Fruit fly (Drosophila melanogaster) whole organism, pupa: ENCODE measurements around the gene axo.

Experiments
- CG10348 ChIP-seq: fragments of 200-800 bp; sonication (Bioruptor generic); IDR thresholded peaks from 2 replicates; pipeline ENCODE4 v1.3.6; 2022; ENCODE audit warnings: missing biosample characterization, missing genetic modification characterization
- CG12605 ChIP-seq: fragments of 200-800 bp; sonication (Bioruptor generic); IDR thresholded peaks from 2 replicates; pipeline ENCODE4 v1.3.6; 2022; ENCODE audit warnings: missing biosample characterization, missing genetic modification characterization
- CG13204 ChIP-seq: fragments of 200-800 bp; sonication (Bioruptor generic); optimal IDR thresholded peaks from 2 replicates; lab custom pipeline; 2018; ENCODE audit warnings: missing biosample characterization, mild to moderate bottlenecking, missing genetic modification characterization, moderate library complexity
- CG14655 ChIP-seq: fragments of 200-800 bp; sonication (Bioruptor generic); optimal IDR thresholded peaks from 3 replicates; lab custom pipeline; 2017; ENCODE audit warnings: mild to moderate bottlenecking, missing biosample characterization, missing genetic modification reagents, missing genetic modification characterization
- CG15710 ChIP-seq: fragments of 200-800 bp; sonication (Bioruptor generic); optimal IDR thresholded peaks from 2 replicates; lab custom pipeline; 2018; ENCODE audit warnings: missing biosample characterization, mild to moderate bottlenecking, missing genetic modification characterization, moderate library complexity
- CG17806 ChIP-seq: fragments of 200-800 bp; sonication (Bioruptor generic); optimal IDR thresholded peaks from 2 replicates; lab custom pipeline; 2018; ENCODE audit warnings: missing biosample characterization, mild to moderate bottlenecking, missing genetic modification characterization, moderate library complexity
- CG32121 ChIP-seq: fragments of 200-800 bp; sonication (Bioruptor generic); IDR thresholded peaks from 2 replicates; pipeline ENCODE4 v1.3.6; 2022; ENCODE audit warnings: missing biosample characterization, missing genetic modification characterization
- CG34367 ChIP-seq: fragments of 200-800 bp; sonication (Bioruptor generic); optimal IDR thresholded peaks from 2 replicates; lab custom pipeline; 2018; ENCODE audit warnings: missing biosample characterization, mild to moderate bottlenecking, missing genetic modification characterization
- CG4496 ChIP-seq: fragments of 200-800 bp; sonication (Bioruptor generic); IDR thresholded peaks from 3 replicates; pipeline ENCODE4 v1.3.6; 2022; ENCODE audit warnings: missing biosample characterization, missing genetic modification characterization
- CG8159 ChIP-seq: fragments of 200-800 bp; sonication (Bioruptor generic); optimal IDR thresholded peaks from 3 replicates; lab custom pipeline; 2018; ENCODE audit warnings: missing biosample characterization, mild to moderate bottlenecking, missing genetic modification characterization, moderate library complexity
- CG8301 ChIP-seq: fragments of 200-800 bp; sonication (Bioruptor generic); optimal IDR thresholded peaks from 2 replicates; lab custom pipeline; 2018; ENCODE audit warnings: missing biosample characterization, mild to moderate bottlenecking, missing genetic modification characterization
- CG9948 ChIP-seq: fragments of 200-800 bp; sonication (Bioruptor generic); optimal IDR thresholded peaks from 2 replicates; lab custom pipeline; 2018; ENCODE audit warnings: missing biosample characterization, mild to moderate bottlenecking, missing genetic modification characterization, moderate library complexity
- D1 ChIP-seq: fragments of 200-800 bp; sonication (Bioruptor generic); optimal IDR thresholded peaks from 2 replicates; lab custom pipeline; 2018; ENCODE audit warnings: missing biosample characterization, mild to moderate bottlenecking, missing genetic modification characterization, moderate library complexity
- EcR ChIP-seq: fragments of 200-800 bp; sonication (Bioruptor generic); optimal IDR thresholded peaks from 3 replicates; lab custom pipeline; 2019; ENCODE audit warnings: missing biosample characterization, missing genetic modification characterization, mild to moderate bottlenecking, moderate library complexity, missing genetic modification reagents
- Ets98B ChIP-seq: fragments of 200-800 bp; sonication (Bioruptor generic); IDR thresholded peaks from 2 replicates; pipeline ENCODE4 v1.3.6; 2022; ENCODE audit warnings: missing biosample characterization, missing genetic modification characterization
- Pif1A ChIP-seq: fragments of 200-800 bp; sonication (Bioruptor generic); optimal IDR thresholded peaks from 3 replicates; lab custom pipeline; 2016; ENCODE audit warnings: missing biosample characterization, missing genetic modification characterization
- Pif1B ChIP-seq: fragments of 200-800 bp; sonication (Bioruptor generic); optimal IDR thresholded peaks from 3 replicates; lab custom pipeline; 2016; ENCODE audit warnings: missing biosample characterization, missing genetic modification characterization
- Snoo ChIP-seq: fragments of 200-800 bp; sonication (Bioruptor generic); optimal IDR thresholded peaks from 3 replicates; lab custom pipeline; 2017; ENCODE audit warnings: missing biosample characterization, mild to moderate bottlenecking, missing genetic modification characterization, inconsistent platforms
- fd96Ca ChIP-seq: fragments of 200-800 bp; sonication (Bioruptor generic); IDR thresholded peaks from 3 replicates; pipeline ENCODE4 v1.3.6; 2022; ENCODE audit warnings: missing biosample characterization, missing genetic modification characterization
- gl ChIP-seq: fragments of 200-800 bp; sonication (Bioruptor generic); optimal IDR thresholded peaks from 2 replicates; lab custom pipeline; 2018; ENCODE audit warnings: missing biosample characterization, mild to moderate bottlenecking, missing genetic modification characterization
- rn ChIP-seq: fragments of 200-800 bp; sonication (Bioruptor generic); IDR thresholded peaks from 2 replicates; pipeline ENCODE4 v1.3.6; 2022; ENCODE audit warnings: missing biosample characterization, missing genetic modification characterization

Gene axo

dm6 chr3L:4606739-4607428 is 80.2 kb downstream of the axo start:
- TF ChIP-seq CG32121 (no peak), CG15710 (tag; lab: Kevin White, UChicago) (no peak), Pif1B (GFP tag; lab: Kevin White, UChicago) (no peak), rn (GFP tag; lab: Robert Waterston, UW) (no peak), Pif1A (GFP tag; lab: Kevin White, UChicago) (no peak), Snoo (tag; lab: Kevin White, UChicago) (no peak), D1 (tag; lab: Kevin White, UChicago) (no peak), CG13204 (GFP tag; lab: Kevin White, UChicago) (no peak), CG12605 (GFP tag; lab: Robert Waterston, UW) (no peak)

- TF ChIP-seq CG34367, result peak; percentile 22
- TF ChIP-seq D1 (tag; lab: Kevin White, UChicago), result no peak
- TF ChIP-seq CG8159 (tag; lab: Kevin White, UChicago), result peak; percentile 58
- no peak for TF ChIP-seq Ets98B (GFP tag; lab: Robert Waterston, UW)
- TF ChIP-seq CG13204 (GFP tag; lab: Kevin White, UChicago), result no peak
- no peak for TF ChIP-seq gl (tag; lab: Kevin White, UChicago)
- TF ChIP-seq CG17806 (tag; lab: Kevin White, UChicago), result no peak
- no peak for TF ChIP-seq Pif1A (GFP tag; lab: Kevin White, UChicago)
- peak; percentile 56 for TF ChIP-seq CG15710 (tag; lab: Kevin White, UChicago)
- no peak for TF ChIP-seq Pif1B (GFP tag; lab: Kevin White, UChicago)
- no peak for TF ChIP-seq CG8301 (tag; lab: Kevin White, UChicago)
- TF ChIP-seq fd96Ca (GFP tag; lab: Robert Waterston, UW), result no peak
- peak; percentile 22 for TF ChIP-seq CG14655 (GFP tag; lab: Kevin White, UChicago)
- no peak for TF ChIP-seq CG4496 (GFP tag; lab: Robert Waterston, UW)
- TF ChIP-seq CG32121, result no peak
- no peak for TF ChIP-seq CG9948
- peak; percentile 83 for TF ChIP-seq EcR (GFP tag; lab: Kevin White, UChicago)
- no peak for TF ChIP-seq Snoo (tag; lab: Kevin White, UChicago)
- TF ChIP-seq CG12605 (GFP tag; lab: Robert Waterston, UW), result 0 out of 2 replicates have a peak, but pooled peaks have one; percentile 38
- no peak for TF ChIP-seq rn (GFP tag; lab: Robert Waterston, UW)
- no peak for TF ChIP-seq CG10348 (GFP tag; lab: Robert Waterston, UW)
Measured at dm6 chr3L:4603439-4603838, 83.7 kb downstream of the axo start.

dm6 chr3L:4602333-4602732 is 84.8 kb downstream of the axo start:
- TF ChIP-seq EcR (GFP tag; lab: Kevin White, UChicago) (peak; percentile 52), CG15710 (tag; lab: Kevin White, UChicago) (no peak), Ets98B (GFP tag; lab: Robert Waterston, UW) (no peak)

- TF ChIP-seq CG13204 (GFP tag; lab: Kevin White, UChicago), result no peak
- TF ChIP-seq Pif1A (GFP tag; lab: Kevin White, UChicago), result no peak
- no peak for TF ChIP-seq rn (GFP tag; lab: Robert Waterston, UW)
- TF ChIP-seq CG17806 (tag; lab: Kevin White, UChicago), result no peak
- no peak for TF ChIP-seq CG4496 (GFP tag; lab: Robert Waterston, UW)
- no peak for TF ChIP-seq Snoo (tag; lab: Kevin White, UChicago)
- no peak for TF ChIP-seq EcR (GFP tag; lab: Kevin White, UChicago)
- TF ChIP-seq D1 (tag; lab: Kevin White, UChicago), result no peak
- TF ChIP-seq Pif1B (GFP tag; lab: Kevin White, UChicago), result no peak
- TF ChIP-seq CG10348 (GFP tag; lab: Robert Waterston, UW), result no peak
- no peak for TF ChIP-seq CG8301 (tag; lab: Kevin White, UChicago)
- no peak for TF ChIP-seq CG12605 (GFP tag; lab: Robert Waterston, UW)
- TF ChIP-seq gl (tag; lab: Kevin White, UChicago), result no peak
- TF ChIP-seq CG9948, result no peak
- TF ChIP-seq CG8159 (tag; lab: Kevin White, UChicago), result no peak
- no peak for TF ChIP-seq fd96Ca (GFP tag; lab: Robert Waterston, UW)
- TF ChIP-seq CG15710 (tag; lab: Kevin White, UChicago), result no peak
Measured at dm6 chr3L:4599747-4600146, 87.4 kb downstream of the axo start.

- TF ChIP-seq Pif1A (GFP tag; lab: Kevin White, UChicago), result no peak
- no peak for TF ChIP-seq CG8301 (tag; lab: Kevin White, UChicago)
- no peak for TF ChIP-seq CG10348 (GFP tag; lab: Robert Waterston, UW)
- TF ChIP-seq rn (GFP tag; lab: Robert Waterston, UW), result no peak
- TF ChIP-seq CG14655 (GFP tag; lab: Kevin White, UChicago), result no peak
- no peak for TF ChIP-seq CG12605 (GFP tag; lab: Robert Waterston, UW)
- TF ChIP-seq CG15710 (tag; lab: Kevin White, UChicago), result no peak
- TF ChIP-seq EcR (GFP tag; lab: Kevin White, UChicago), result no peak
Measured at dm6 chr3L:4590051-4590450, 97.1 kb downstream of the axo start.
